Worm (Caenorhabditis elegans) whole organism, midembryonic: ENCODE data around the gene str-144.

Experiments
- cog-1 ChIP-seq: sonication (generic microtip); optimal IDR thresholded peaks from 2 replicates; lab custom pipeline; 2016; ENCODE audit warnings: missing genetic modification characterization, missing compliant biosample characterization
- flt-1 ChIP-seq: fragments of 200-800 bp; sonication (Bioruptor generic); IDR thresholded peaks from 2 replicates; pipeline ENCODE4 v1.3.6; 2022; ENCODE audit warnings: missing genetic modification characterization, missing compliant biosample characterization
- klf-2 ChIP-seq: fragments of 200-800 bp; sonication (Bioruptor generic); conservative IDR thresholded peaks from 2 replicates; pipeline ENCODE4 v1.3.6; 2022; ENCODE audit warnings: missing genetic modification reagents, missing genetic modification characterization, missing compliant biosample characterization
- med-1 ChIP-seq: sonication (generic microtip); optimal IDR thresholded peaks from 2 replicates; lab custom pipeline; 2017; ENCODE audit warnings: missing genetic modification characterization, mild to moderate bottlenecking, missing compliant biosample characterization, antibody characterized with exemption, missing genetic modification reagents; ENCODE audit not compliant: insufficient read depth
- ref-1 ChIP-seq: fragments of 200-800 bp; sonication (Bioruptor generic); conservative IDR thresholded peaks from 2 replicates; pipeline ENCODE4 v1.3.6; 2022; ENCODE audit warnings: missing genetic modification reagents, missing genetic modification characterization, missing compliant biosample characterization
- ztf-29 ChIP-seq: fragments of 200-800 bp; sonication (Bioruptor generic); IDR thresholded peaks from 2 replicates; pipeline ENCODE4 v1.3.6; 2022; ENCODE audit warnings: missing genetic modification reagents, missing genetic modification characterization, missing compliant biosample characterization

- TF ChIP-seq med-1 (GFP tag; lab: Kevin White, UChicago): no peak
- TF ChIP-seq ztf-29 (GFP tag; lab: Robert Waterston, UW): no peak
- TF ChIP-seq ref-1 (GFP tag; lab: Robert Waterston, UW): no peak
- TF ChIP-seq flt-1: no peak
- TF ChIP-seq klf-2 (GFP tag; lab: Robert Waterston, UW): no peak
- no peak for TF ChIP-seq cog-1 (tag; lab: Kevin White, UChicago)
These were observed 43.0 kb downstream of the str-144 start, which contains the start of gene oma-2 for ce11 chrV:8028825-8029489.
